Fruit fly (Drosophila melanogaster) whole organism, embryonic: ENCODE data around the gene gpp.

Experiments
- Aef1 ChIP-seq: fragments of 200-800 bp; sonication (Bioruptor generic); IDR thresholded peaks from 3 replicates; pipeline ENCODE4 v1.3.6; 2022; ENCODE audit warnings: missing biosample characterization, missing genetic modification characterization
- Antp ChIP-seq: fragments of 200-800 bp; sonication (Bioruptor generic); optimal IDR thresholded peaks from 3 replicates; lab custom pipeline; 2016; ENCODE audit warnings: missing biosample characterization, missing genetic modification characterization
- B-H2 ChIP-seq: fragments of 200-800 bp; sonication (Bioruptor generic); optimal IDR thresholded peaks from 2 replicates; lab custom pipeline; 2018; ENCODE audit warnings: missing biosample characterization, mild to moderate bottlenecking, missing genetic modification characterization
- Blimp-1 ChIP-seq: fragments of 200-800 bp; sonication (Bioruptor generic); optimal IDR thresholded peaks from 3 replicates; lab custom pipeline; 2018; ENCODE audit warnings: missing biosample characterization, missing genetic modification characterization, mild to moderate bottlenecking, moderate library complexity, missing genetic modification reagents
- BtbVII ChIP-seq: fragments of 200-800 bp; sonication (Bioruptor generic); optimal IDR thresholded peaks from 3 replicates; lab custom pipeline; 2017; ENCODE audit warnings: missing biosample characterization, mild to moderate bottlenecking, missing genetic modification characterization
- CG10654 ChIP-seq: fragments of 200-800 bp; sonication (Bioruptor generic); optimal IDR thresholded peaks from 2 replicates; lab custom pipeline; 2016; ENCODE audit warnings: missing biosample characterization, missing genetic modification characterization
- CG12104 ChIP-seq: fragments of 200-800 bp; sonication (Bioruptor generic); optimal IDR thresholded peaks from 3 replicates; lab custom pipeline; 2016; ENCODE audit warnings: missing biosample characterization, missing genetic modification characterization
- CG15601 ChIP-seq: fragments of 200-800 bp; sonication (Bioruptor generic); optimal IDR thresholded peaks from 3 replicates; lab custom pipeline; 2019; ENCODE audit warnings: missing biosample characterization, mild to moderate bottlenecking, missing genetic modification characterization, moderate library complexity
- CG1603 ChIP-seq: fragments of 200-800 bp; sonication (Bioruptor generic); optimal IDR thresholded peaks from 2 replicates; lab custom pipeline; 2019; ENCODE audit warnings: missing biosample characterization, mild to moderate bottlenecking, missing genetic modification characterization, moderate library complexity
- CG17802 ChIP-seq: fragments of 200-800 bp; sonication (Bioruptor generic); optimal IDR thresholded peaks from 2 replicates; lab custom pipeline; 2018; ENCODE audit warnings: missing biosample characterization, mild to moderate bottlenecking, missing genetic modification characterization, moderate library complexity
- CG1792 ChIP-seq: fragments of 200-800 bp; sonication (Bioruptor generic); optimal IDR thresholded peaks from 2 replicates; lab custom pipeline; 2016; ENCODE audit warnings: missing biosample characterization, missing genetic modification characterization
- CG18262 ChIP-seq: fragments of 200-800 bp; optimal IDR thresholded peaks from 3 replicates; lab custom pipeline; 2019; ENCODE audit warnings: missing biosample characterization, mild to moderate bottlenecking, missing genetic modification characterization, moderate library complexity
- CG2120 ChIP-seq: fragments of 200-800 bp; sonication (Bioruptor generic); optimal IDR thresholded peaks from 3 replicates; lab custom pipeline; 2016; ENCODE audit warnings: missing biosample characterization, missing genetic modification characterization
- CG34376 ChIP-seq: fragments of 200-800 bp; sonication (Bioruptor generic); optimal IDR thresholded peaks from 2 replicates; lab custom pipeline; 2018; ENCODE audit warnings: missing biosample characterization, mild to moderate bottlenecking, missing genetic modification characterization
- CG3838 ChIP-seq: fragments of 200-800 bp; sonication (Bioruptor generic); optimal IDR thresholded peaks from 3 replicates; lab custom pipeline; 2016; ENCODE audit warnings: missing biosample characterization, missing genetic modification characterization
- CG4854 ChIP-seq: fragments of 200-800 bp; sonication (Bioruptor generic); optimal IDR thresholded peaks from 2 replicates; lab custom pipeline; 2016; ENCODE audit warnings: missing biosample characterization, missing genetic modification characterization, inconsistent platforms
- CG5953 ChIP-seq: fragments of 200-800 bp; sonication (Bioruptor generic); IDR thresholded peaks from 2 replicates; pipeline ENCODE4 v1.3.6; 2022; ENCODE audit warnings: missing biosample characterization, missing genetic modification characterization
- CG6254 ChIP-seq: fragments of 200-800 bp; sonication (Bioruptor generic); optimal IDR thresholded peaks from 3 replicates; lab custom pipeline; 2017; ENCODE audit warnings: mild to moderate bottlenecking, missing biosample characterization, missing genetic modification reagents, missing genetic modification characterization
- CG6765 ChIP-seq: fragments of 200-800 bp; sonication (Bioruptor generic); optimal IDR thresholded peaks from 3 replicates; lab custom pipeline; 2017; ENCODE audit warnings: missing biosample characterization, mild to moderate bottlenecking, missing genetic modification characterization
- CG6791 ChIP-seq: fragments of 200-800 bp; sonication (Bioruptor generic); IDR thresholded peaks from 3 replicates; pipeline ENCODE4 v1.3.6; 2022; ENCODE audit warnings: missing biosample characterization, missing genetic modification characterization; ENCODE audit not compliant: partially characterized antibody
- CG7556 ChIP-seq: fragments of 200-800 bp; sonication (Bioruptor generic); optimal IDR thresholded peaks from 2 replicates; lab custom pipeline; 2017; ENCODE audit warnings: missing biosample characterization, mild to moderate bottlenecking, missing genetic modification characterization
- CG7745 ChIP-seq: fragments of 200-800 bp; sonication (Bioruptor generic); optimal IDR thresholded peaks from 2 replicates; lab custom pipeline; 2018; ENCODE audit warnings: missing biosample characterization, mild to moderate bottlenecking, missing genetic modification characterization, moderate library complexity
- CG7839 ChIP-seq: fragments of 200-800 bp; sonication (Bioruptor generic); optimal IDR thresholded peaks from 3 replicates; lab custom pipeline; 2018; ENCODE audit warnings: missing biosample characterization, mild to moderate bottlenecking, missing genetic modification characterization, moderate library complexity
- Dll ChIP-seq: fragments of 200-800 bp; sonication (Bioruptor generic); IDR thresholded peaks from 4 replicates; pipeline ENCODE4 v1.3.6; 2022; ENCODE audit warnings: missing biosample characterization, missing genetic modification characterization; ENCODE audit not compliant: partially characterized antibody
- Dref ChIP-seq: fragments of 200-800 bp; sonication (Bioruptor generic); IDR thresholded peaks from 2 replicates; pipeline ENCODE4 v1.3.6; 2022; ENCODE audit warnings: missing biosample characterization, missing genetic modification characterization
- Ets65A ChIP-seq: fragments of 200-800 bp; sonication (Bioruptor generic); peaks from one replicate; lab custom pipeline; 2016; ENCODE audit warnings: missing biosample characterization, missing genetic modification characterization
- H2.0 ChIP-seq: fragments of 200-800 bp; sonication (Bioruptor generic); IDR thresholded peaks from 2 replicates; pipeline ENCODE4 v1.3.6; 2022; ENCODE audit warnings: missing biosample characterization, missing genetic modification characterization
- HmgD ChIP-seq: fragments of 200-800 bp; sonication (Bioruptor generic); optimal IDR thresholded peaks from 3 replicates; lab custom pipeline; 2016; ENCODE audit warnings: missing biosample characterization, missing genetic modification characterization
- Hmr ChIP-seq: fragments of 200-800 bp; sonication (Bioruptor generic); optimal IDR thresholded peaks from 3 replicates; lab custom pipeline; 2017; ENCODE audit warnings: mild to moderate bottlenecking, missing biosample characterization, missing genetic modification reagents, missing genetic modification characterization
- MBD-R2 ChIP-seq: fragments of 200-800 bp; sonication (Bioruptor generic); IDR thresholded peaks from 2 replicates; pipeline ENCODE4 v1.3.6; 2022; ENCODE audit warnings: missing biosample characterization, missing genetic modification characterization
- Mad ChIP-seq: fragments of 200-800 bp; sonication (Bioruptor generic); optimal IDR thresholded peaks from 2 replicates; lab custom pipeline; 2016; ENCODE audit warnings: missing biosample characterization, missing genetic modification characterization
- Scr ChIP-seq: fragments of 200-800 bp; sonication (Bioruptor generic); IDR thresholded peaks from 2 replicates; pipeline ENCODE4 v1.3.6; 2022; ENCODE audit warnings: missing biosample characterization, missing genetic modification characterization; ENCODE audit not compliant: partially characterized antibody
- cg ChIP-seq: fragments of 200-800 bp; sonication (Bioruptor generic); optimal IDR thresholded peaks from 3 replicates; lab custom pipeline; 2019; ENCODE audit warnings: missing biosample characterization, mild to moderate bottlenecking, missing genetic modification characterization, moderate library complexity
- dysf ChIP-seq: fragments of 200-800 bp; sonication (Bioruptor generic); IDR thresholded peaks from 3 replicates; pipeline ENCODE4 v1.3.6; 2022; ENCODE audit warnings: missing biosample characterization, missing genetic modification characterization
- gfzf ChIP-seq: fragments of 200-800 bp; sonication (Bioruptor generic); optimal IDR thresholded peaks from 2 replicates; lab custom pipeline; 2016; ENCODE audit warnings: missing biosample characterization, mild to moderate bottlenecking, missing genetic modification characterization, moderate library complexity
- jing ChIP-seq: fragments of 200-800 bp; sonication (Bioruptor generic); optimal IDR thresholded peaks from 2 replicates; lab custom pipeline; 2018; ENCODE audit warnings: missing biosample characterization, mild to moderate bottlenecking, missing genetic modification characterization
- mirr ChIP-seq: fragments of 200-800 bp; sonication (Bioruptor generic); optimal IDR thresholded peaks from 3 replicates; lab custom pipeline; 2018; ENCODE audit warnings: missing biosample characterization, mild to moderate bottlenecking, missing genetic modification characterization
- odd ChIP-seq: fragments of 200-800 bp; sonication (Bioruptor generic); optimal IDR thresholded peaks from 2 replicates; lab custom pipeline; 2017; ENCODE audit warnings: missing biosample characterization, mild to moderate bottlenecking, missing genetic modification characterization
- phol ChIP-seq: fragments of 200-800 bp; sonication (Bioruptor generic); optimal IDR thresholded peaks from 3 replicates; lab custom pipeline; 2018; ENCODE audit warnings: missing biosample characterization, mild to moderate bottlenecking, missing genetic modification characterization, moderate library complexity
- ranshi ChIP-seq: fragments of 200-800 bp; sonication (Bioruptor generic); IDR thresholded peaks from 2 replicates; pipeline ENCODE4 v1.3.6; 2022; ENCODE audit warnings: missing biosample characterization, missing genetic modification characterization
- row ChIP-seq: fragments of 200-800 bp; sonication (Bioruptor generic); IDR thresholded peaks from 3 replicates; pipeline ENCODE4 v1.3.6; 2022; ENCODE audit warnings: missing biosample characterization, missing genetic modification characterization
- run ChIP-seq: fragments of 200-800 bp; sonication (Bioruptor generic); optimal IDR thresholded peaks from 3 replicates; lab custom pipeline; 2018; ENCODE audit warnings: missing biosample characterization, mild to moderate bottlenecking, missing genetic modification characterization
- so ChIP-seq: fragments of 200-800 bp; sonication (Bioruptor generic); IDR thresholded peaks from 3 replicates; pipeline ENCODE4 v1.3.6; 2022; ENCODE audit warnings: missing biosample characterization, missing genetic modification characterization
- sr ChIP-seq: fragments of 200-800 bp; sonication (Bioruptor generic); IDR thresholded peaks from 3 replicates; pipeline ENCODE4 v1.3.6; 2022; ENCODE audit warnings: missing biosample characterization, missing genetic modification characterization
- tap ChIP-seq: fragments of 200-800 bp; optimal IDR thresholded peaks from 3 replicates; lab custom pipeline; 2019; ENCODE audit warnings: missing biosample characterization, mild to moderate bottlenecking, missing genetic modification characterization, moderate library complexity
- tin ChIP-seq: fragments of 200-800 bp; sonication (Bioruptor generic); optimal IDR thresholded peaks from 3 replicates; lab custom pipeline; 2016; ENCODE audit warnings: missing biosample characterization, missing genetic modification characterization
- vnd ChIP-seq: fragments of 200-800 bp; sonication (Bioruptor generic); IDR thresholded peaks from 3 replicates; pipeline ENCODE4 v1.3.6; 2022; ENCODE audit warnings: missing biosample characterization, missing genetic modification characterization; ENCODE audit not compliant: partially characterized antibody
- wor ChIP-seq: fragments of 200-800 bp; sonication (Bioruptor generic); IDR thresholded peaks from 2 replicates; pipeline ENCODE4 v1.3.6; 2022; ENCODE audit warnings: missing biosample characterization, missing genetic modification characterization
- zen ChIP-seq: fragments of 200-800 bp; sonication (Bioruptor generic); optimal IDR thresholded peaks from 3 replicates; lab custom pipeline; 2018; ENCODE audit warnings: missing biosample characterization, mild to moderate bottlenecking, missing genetic modification characterization, moderate library complexity

gpp gene

DNA sequence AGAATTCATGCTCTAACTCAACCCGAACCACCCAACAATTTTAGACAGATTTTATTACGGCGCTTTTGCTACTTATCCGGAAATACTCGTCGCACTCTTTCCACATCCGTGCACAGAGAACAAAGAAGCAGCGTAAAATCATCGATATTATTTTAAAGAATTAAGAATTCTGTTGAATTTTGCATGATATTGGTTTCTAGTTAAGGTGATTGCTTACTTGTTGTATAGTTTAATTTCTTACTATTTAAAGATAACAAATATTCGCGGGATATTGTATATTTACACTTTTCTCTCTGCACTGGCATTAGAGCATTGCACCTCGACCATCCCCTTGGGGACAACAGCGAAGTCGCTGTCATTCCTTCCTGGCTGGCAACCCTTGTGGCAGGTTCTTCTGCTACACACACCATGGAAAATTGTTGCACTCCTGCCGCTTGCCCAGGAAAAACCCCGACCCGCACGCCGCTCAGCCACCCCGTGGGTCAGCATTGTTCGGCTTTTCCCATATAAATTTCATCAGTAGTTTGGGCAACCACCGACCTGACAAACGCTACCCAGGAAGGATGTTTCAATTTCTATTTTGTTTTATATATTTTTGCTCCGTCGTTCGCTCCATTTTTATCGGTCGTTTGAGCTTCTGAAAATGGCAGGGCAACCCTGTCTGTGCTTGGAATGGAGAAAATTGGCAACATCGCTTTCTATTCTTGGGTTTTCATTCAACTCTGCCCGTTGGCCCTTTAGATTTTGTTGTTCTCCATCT lies 21.1 kb downstream of the gpp start (continued):
- TF ChIP-seq CG7745 (tag; lab: Kevin White, UChicago) (no peak), Blimp-1 (GFP tag; lab: Kevin White, UChicago) (peak; percentile 75), tap (tag; lab: Kevin White, UChicago) (peak; percentile 75), run (tag; lab: Kevin White, UChicago) (no peak), CG7556 (GFP tag; lab: Kevin White, UChicago) (peak; percentile 84), Dref (GFP tag; lab: Robert Waterston, UW) (no peak), Ets65A (peak; percentile 78), CG6765 (GFP tag; lab: Kevin White, UChicago) (no peak), CG4854 (peak; percentile 50), CG34376 (no peak), wor (GFP tag; lab: Robert Waterston, UW) (peak; percentile 34; the same call in 1 of the 2 replicates), BtbVII (peak; percentile 46), MBD-R2 (peak; percentile 42; the same call in 1 of the 2 replicates), odd (GFP tag; lab: Kevin White, UChicago) (peak; percentile 29), so (GFP tag; lab: Robert Waterston, UW) (peak; percentile 74; the same call in 1 of the 3 replicates), vnd (GFP tag; lab: Robert Waterston, UW) (no peak), mirr (GFP tag; lab: Kevin White, UChicago) (no peak), dysf (peak; percentile 71; the same call in 2 of the 3 replicates), CG1792 (GFP tag; lab: Kevin White, UChicago) (peak; percentile 17), CG12104 (GFP tag; lab: Kevin White, UChicago) (peak; percentile 53), CG6791 (GFP tag; lab: Robert Waterston, UW) (peak; percentile 46; the same call in 1 of the 3 replicates), Hmr (GFP tag; lab: Kevin White, UChicago) (peak; percentile 80), CG2120 (peak; percentile 60), cg (no peak), row (peak; percentile 83), CG7839 (peak; percentile 72), CG5953 (GFP tag; lab: Robert Waterston, UW) (peak; percentile 64), CG1603 (tag; lab: Kevin White, UChicago) (peak; percentile 75), B-H2 (GFP tag; lab: Kevin White, UChicago) (no peak), Scr (GFP tag; lab: Robert Waterston, UW) (no peak), H2.0 (GFP tag; lab: Robert Waterston, UW) (0 out of 2 replicates have a peak, but pooled peaks have one; percentile 47), phol (peak; percentile 61), CG3838 (GFP tag; lab: Kevin White, UChicago) (peak; percentile 55), CG10654 (GFP tag; lab: Kevin White, UChicago) (peak; percentile 21), jing (peak; percentile 33), HmgD (GFP tag; lab: Kevin White, UChicago) (no peak), Mad (GFP tag; lab: Kevin White, UChicago) (peak; percentile 41), Aef1 (0 out of 3 replicates have a peak, but pooled peaks have one; percentile 33), tin (peak; percentile 61), CG18262 (peak; percentile 81), CG17802 (tag; lab: Kevin White, UChicago) (peak; percentile 47), zen (tag; lab: Kevin White, UChicago) (no peak), CG6254 (GFP tag; lab: Kevin White, UChicago) (peak; percentile 74), Antp (GFP tag; lab: Kevin White, UChicago) (peak; percentile 28), sr (no peak), gfzf (GFP tag; lab: Kevin White, UChicago) (no peak), CG15601 (peak; percentile 54), ranshi (peak; percentile 67; the same call in 1 of the 2 replicates), Dll (GFP tag; lab: Robert Waterston, UW) (no peak)
